Fruit fly (Drosophila melanogaster) whole organism, pupa: ENCODE data around the gene abd-A.

ENCODE experiments used
- CG10348 ChIP-seq: fragments of 200-800 bp; sonication (Bioruptor generic); IDR thresholded peaks from 2 replicates; pipeline ENCODE4 v1.3.6; 2022; ENCODE audit warnings: missing biosample characterization, missing genetic modification characterization
- CG12605 ChIP-seq: fragments of 200-800 bp; sonication (Bioruptor generic); IDR thresholded peaks from 2 replicates; pipeline ENCODE4 v1.3.6; 2022; ENCODE audit warnings: missing biosample characterization, missing genetic modification characterization
- CG13204 ChIP-seq: fragments of 200-800 bp; sonication (Bioruptor generic); optimal IDR thresholded peaks from 2 replicates; lab custom pipeline; 2018; ENCODE audit warnings: missing biosample characterization, mild to moderate bottlenecking, missing genetic modification characterization, moderate library complexity
- CG14655 ChIP-seq: fragments of 200-800 bp; sonication (Bioruptor generic); optimal IDR thresholded peaks from 3 replicates; lab custom pipeline; 2017; ENCODE audit warnings: mild to moderate bottlenecking, missing biosample characterization, missing genetic modification reagents, missing genetic modification characterization
- CG15710 ChIP-seq: fragments of 200-800 bp; sonication (Bioruptor generic); optimal IDR thresholded peaks from 2 replicates; lab custom pipeline; 2018; ENCODE audit warnings: missing biosample characterization, mild to moderate bottlenecking, missing genetic modification characterization, moderate library complexity
- CG17806 ChIP-seq: fragments of 200-800 bp; sonication (Bioruptor generic); optimal IDR thresholded peaks from 2 replicates; lab custom pipeline; 2018; ENCODE audit warnings: missing biosample characterization, mild to moderate bottlenecking, missing genetic modification characterization, moderate library complexity
- CG32121 ChIP-seq: fragments of 200-800 bp; sonication (Bioruptor generic); IDR thresholded peaks from 2 replicates; pipeline ENCODE4 v1.3.6; 2022; ENCODE audit warnings: missing biosample characterization, missing genetic modification characterization
- CG34367 ChIP-seq: fragments of 200-800 bp; sonication (Bioruptor generic); optimal IDR thresholded peaks from 2 replicates; lab custom pipeline; 2018; ENCODE audit warnings: missing biosample characterization, mild to moderate bottlenecking, missing genetic modification characterization
- CG4496 ChIP-seq: fragments of 200-800 bp; sonication (Bioruptor generic); IDR thresholded peaks from 3 replicates; pipeline ENCODE4 v1.3.6; 2022; ENCODE audit warnings: missing biosample characterization, missing genetic modification characterization
- CG8159 ChIP-seq: fragments of 200-800 bp; sonication (Bioruptor generic); optimal IDR thresholded peaks from 3 replicates; lab custom pipeline; 2018; ENCODE audit warnings: missing biosample characterization, mild to moderate bottlenecking, missing genetic modification characterization, moderate library complexity
- CG8301 ChIP-seq: fragments of 200-800 bp; sonication (Bioruptor generic); optimal IDR thresholded peaks from 2 replicates; lab custom pipeline; 2018; ENCODE audit warnings: missing biosample characterization, mild to moderate bottlenecking, missing genetic modification characterization
- CG9948 ChIP-seq: fragments of 200-800 bp; sonication (Bioruptor generic); optimal IDR thresholded peaks from 2 replicates; lab custom pipeline; 2018; ENCODE audit warnings: missing biosample characterization, mild to moderate bottlenecking, missing genetic modification characterization, moderate library complexity
- D1 ChIP-seq: fragments of 200-800 bp; sonication (Bioruptor generic); optimal IDR thresholded peaks from 2 replicates; lab custom pipeline; 2018; ENCODE audit warnings: missing biosample characterization, mild to moderate bottlenecking, missing genetic modification characterization, moderate library complexity
- EcR ChIP-seq: fragments of 200-800 bp; sonication (Bioruptor generic); optimal IDR thresholded peaks from 3 replicates; lab custom pipeline; 2019; ENCODE audit warnings: missing biosample characterization, missing genetic modification characterization, mild to moderate bottlenecking, moderate library complexity, missing genetic modification reagents
- Ets98B ChIP-seq: fragments of 200-800 bp; sonication (Bioruptor generic); IDR thresholded peaks from 2 replicates; pipeline ENCODE4 v1.3.6; 2022; ENCODE audit warnings: missing biosample characterization, missing genetic modification characterization
- Pif1A ChIP-seq: fragments of 200-800 bp; sonication (Bioruptor generic); optimal IDR thresholded peaks from 3 replicates; lab custom pipeline; 2016; ENCODE audit warnings: missing biosample characterization, missing genetic modification characterization
- Pif1B ChIP-seq: fragments of 200-800 bp; sonication (Bioruptor generic); optimal IDR thresholded peaks from 3 replicates; lab custom pipeline; 2016; ENCODE audit warnings: missing biosample characterization, missing genetic modification characterization
- Snoo ChIP-seq: fragments of 200-800 bp; sonication (Bioruptor generic); optimal IDR thresholded peaks from 3 replicates; lab custom pipeline; 2017; ENCODE audit warnings: missing biosample characterization, mild to moderate bottlenecking, missing genetic modification characterization, inconsistent platforms
- fd96Ca ChIP-seq: fragments of 200-800 bp; sonication (Bioruptor generic); IDR thresholded peaks from 3 replicates; pipeline ENCODE4 v1.3.6; 2022; ENCODE audit warnings: missing biosample characterization, missing genetic modification characterization
- gl ChIP-seq: fragments of 200-800 bp; sonication (Bioruptor generic); optimal IDR thresholded peaks from 2 replicates; lab custom pipeline; 2018; ENCODE audit warnings: missing biosample characterization, mild to moderate bottlenecking, missing genetic modification characterization
- rn ChIP-seq: fragments of 200-800 bp; sonication (Bioruptor generic); IDR thresholded peaks from 2 replicates; pipeline ENCODE4 v1.3.6; 2022; ENCODE audit warnings: missing biosample characterization, missing genetic modification characterization

Gene abd-A

dm6 chr3R:16797805-16798204 is 32.0 kb downstream of the abd-A start:
- TF ChIP-seq Ets98B, result no peak
- no peak for TF ChIP-seq rn (GFP tag; lab: Robert Waterston, UW)
- TF ChIP-seq CG15710, result no peak
- no peak for TF ChIP-seq CG10348 (GFP tag; lab: Robert Waterston, UW)
- no peak for TF ChIP-seq CG8159 (tag; lab: Kevin White, UChicago)
- no peak for TF ChIP-seq CG13204 (GFP tag; lab: Kevin White, UChicago)
- TF ChIP-seq CG34367 (tag; lab: Kevin White, UChicago), result no peak
- no peak for TF ChIP-seq CG9948 (tag; lab: Kevin White, UChicago)
- TF ChIP-seq D1 (tag; lab: Kevin White, UChicago), result no peak
- no peak for TF ChIP-seq gl
- no peak for TF ChIP-seq Snoo
- TF ChIP-seq CG12605, result no peak
- TF ChIP-seq Pif1A (GFP tag; lab: Kevin White, UChicago), result no peak
- TF ChIP-seq CG8301 (tag; lab: Kevin White, UChicago), result no peak
- TF ChIP-seq CG17806, result no peak
- TF ChIP-seq EcR (GFP tag; lab: Kevin White, UChicago), result no peak
- TF ChIP-seq fd96Ca (GFP tag; lab: Robert Waterston, UW), result no peak
- no peak for TF ChIP-seq CG14655 (GFP tag; lab: Kevin White, UChicago)
- no peak for TF ChIP-seq CG32121
- TF ChIP-seq Pif1B (GFP tag; lab: Kevin White, UChicago), result no peak

dm6 chr3R:16794590-16794967 is 35.3 kb downstream of the abd-A start:
- TF ChIP-seq fd96Ca (GFP tag; lab: Robert Waterston, UW), result no peak
- no peak for TF ChIP-seq EcR (GFP tag; lab: Kevin White, UChicago)
- TF ChIP-seq CG8301 (tag; lab: Kevin White, UChicago), result no peak
- TF ChIP-seq Snoo, result no peak

DNA sequence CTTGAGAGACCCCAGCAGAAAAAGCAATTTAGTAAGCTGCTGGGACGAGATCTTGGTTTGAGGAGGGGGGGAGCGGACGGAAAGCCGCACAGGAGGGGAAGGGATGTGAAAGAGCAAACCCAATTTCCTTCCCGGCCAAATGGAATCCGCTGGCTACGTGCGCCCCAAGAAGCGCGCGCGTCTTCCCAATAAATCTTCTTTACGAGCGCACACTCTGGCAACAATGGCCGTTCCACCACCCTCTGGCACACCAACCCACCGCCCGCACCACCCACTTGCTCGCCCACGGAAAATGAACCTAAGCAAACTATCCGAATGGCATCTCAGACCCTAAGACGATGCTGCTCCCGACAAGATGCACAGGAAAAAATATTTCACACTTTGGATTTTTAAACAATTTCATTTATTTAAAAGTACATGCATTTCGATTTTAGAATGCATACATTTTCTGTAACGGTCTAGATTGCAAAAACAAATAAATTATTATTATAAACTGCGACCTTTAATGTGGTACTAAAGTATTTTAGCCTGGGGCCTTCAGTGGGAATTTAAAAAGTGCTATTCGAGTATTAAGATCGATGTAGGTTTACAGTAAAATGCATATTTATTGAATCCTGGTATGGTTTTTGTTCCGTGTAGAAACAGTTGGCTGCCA is 35.8 kb downstream of the abd-A start:
- no peak for TF ChIP-seq CG9948 (tag; lab: Kevin White, UChicago)
- no peak for TF ChIP-seq CG15710
- TF ChIP-seq CG8159 (tag; lab: Kevin White, UChicago), result no peak
- no peak for TF ChIP-seq CG13204 (GFP tag; lab: Kevin White, UChicago)
- no peak for TF ChIP-seq D1 (tag; lab: Kevin White, UChicago)
- no peak for TF ChIP-seq CG12605
- TF ChIP-seq Pif1A (GFP tag; lab: Kevin White, UChicago), result no peak
- TF ChIP-seq CG10348 (GFP tag; lab: Robert Waterston, UW), result no peak
- no peak for TF ChIP-seq Pif1B (GFP tag; lab: Kevin White, UChicago)
- TF ChIP-seq Ets98B, result no peak

dm6 chr3R:16792586-16792985 is 37.3 kb downstream of the abd-A start:
- no peak for TF ChIP-seq CG10348 (GFP tag; lab: Robert Waterston, UW)
- no peak for TF ChIP-seq CG8159 (tag; lab: Kevin White, UChicago)
- TF ChIP-seq CG12605, result no peak
- no peak for TF ChIP-seq rn (GFP tag; lab: Robert Waterston, UW)
- no peak for TF ChIP-seq gl
- TF ChIP-seq EcR (GFP tag; lab: Kevin White, UChicago), result no peak
- no peak for TF ChIP-seq CG14655 (GFP tag; lab: Kevin White, UChicago)
- no peak for TF ChIP-seq CG32121
- no peak for TF ChIP-seq CG4496 (GFP tag; lab: Robert Waterston, UW)
- TF ChIP-seq Pif1B (GFP tag; lab: Kevin White, UChicago), result no peak
- TF ChIP-seq Ets98B, result no peak
- no peak for TF ChIP-seq CG17806
- TF ChIP-seq CG34367 (tag; lab: Kevin White, UChicago), result no peak
- no peak for TF ChIP-seq CG13204 (GFP tag; lab: Kevin White, UChicago)
- TF ChIP-seq CG8301 (tag; lab: Kevin White, UChicago), result no peak
- TF ChIP-seq fd96Ca (GFP tag; lab: Robert Waterston, UW), result no peak
- no peak for TF ChIP-seq D1 (tag; lab: Kevin White, UChicago)
- no peak for TF ChIP-seq Snoo

dm6 chr3R:16791619-16792018 is 38.2 kb downstream of the abd-A start:
- TF ChIP-seq CG8159 (tag; lab: Kevin White, UChicago) (no peak), gl (no peak), fd96Ca (GFP tag; lab: Robert Waterston, UW) (no peak)

DNA sequence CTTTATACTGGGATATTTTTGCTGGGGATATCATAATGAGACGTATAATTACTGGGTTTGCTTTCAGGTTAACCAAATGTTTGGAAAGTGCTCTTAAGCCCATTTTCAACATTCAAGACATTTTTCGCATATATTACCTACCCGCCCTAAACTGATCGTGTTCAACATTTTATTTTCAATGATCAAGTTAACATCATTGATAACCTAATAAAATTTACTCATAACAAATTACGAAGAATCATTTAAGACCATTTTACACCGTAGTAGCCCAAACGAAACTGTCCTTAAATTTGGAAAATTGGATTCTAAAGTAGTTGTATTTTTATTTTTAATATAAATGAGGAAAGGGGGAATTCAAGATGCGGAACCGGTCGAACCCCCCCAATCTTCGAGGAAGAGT is 41.8 kb downstream of the abd-A start, which contains the start of gene Glut3:
Gene Glut3 (plus strand): TSS at position 301 of the 400 bp plus-strand sequence.
- TF ChIP-seq CG17806 (no peak), Ets98B (no peak), EcR (GFP tag; lab: Kevin White, UChicago) (no peak), CG12605 (no peak), D1 (tag; lab: Kevin White, UChicago) (no peak), Snoo (no peak), Pif1A (GFP tag; lab: Kevin White, UChicago) (no peak)
- TF ChIP-seq, all 21 proteins: peak for 0

- no peak for TF ChIP-seq CG34367 (tag; lab: Kevin White, UChicago)
- no peak for TF ChIP-seq Pif1A (GFP tag; lab: Kevin White, UChicago)
- no peak for TF ChIP-seq CG10348 (GFP tag; lab: Robert Waterston, UW)
- TF ChIP-seq rn (GFP tag; lab: Robert Waterston, UW), result no peak
- no peak for TF ChIP-seq EcR (GFP tag; lab: Kevin White, UChicago)
- TF ChIP-seq CG17806, result no peak
- no peak for TF ChIP-seq fd96Ca (GFP tag; lab: Robert Waterston, UW)
- no peak for TF ChIP-seq Snoo
- no peak for TF ChIP-seq CG14655 (GFP tag; lab: Kevin White, UChicago)
- no peak for TF ChIP-seq Pif1B (GFP tag; lab: Kevin White, UChicago)
- TF ChIP-seq CG13204 (GFP tag; lab: Kevin White, UChicago), result no peak
- TF ChIP-seq CG8301 (tag; lab: Kevin White, UChicago), result no peak
- TF ChIP-seq gl, result no peak
- no peak for TF ChIP-seq CG8159 (tag; lab: Kevin White, UChicago)
These were observed 42.5 kb downstream of the abd-A start for dm6 chr3R:16787378-16787777.
